Worm (Caenorhabditis elegans): ENCODE results near the gene hlh-12.

DNA sequence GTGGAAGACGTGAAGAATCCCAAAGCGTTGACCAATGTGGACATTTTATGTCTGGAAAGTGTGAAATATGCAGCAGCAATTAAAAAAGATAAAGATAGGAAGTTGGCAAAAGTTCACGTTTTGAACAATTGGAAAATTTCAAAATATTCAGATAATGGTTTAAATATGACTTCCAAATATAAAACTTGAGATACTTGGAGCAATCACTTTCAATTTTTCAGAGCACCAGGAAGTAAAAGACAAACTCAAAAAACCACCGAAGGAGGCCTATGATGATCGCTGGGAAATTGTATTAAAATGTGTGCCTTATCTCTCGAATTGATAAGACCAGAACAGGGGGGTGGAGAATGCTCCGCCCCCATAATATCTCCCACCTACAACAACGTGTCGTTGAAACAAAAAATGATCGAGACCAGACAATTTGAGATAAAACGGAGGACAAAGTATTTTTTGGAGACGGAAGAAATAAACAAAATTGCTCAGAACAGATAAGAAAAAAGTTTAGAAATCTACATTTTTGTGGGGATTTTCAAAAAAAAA lies 27.5 kb downstream of the hlh-12 start, which contains the start of gene eppl-1:
- no peak for TF ChIP-seq lsy-12 (tag; optimal IDR thresholded peaks at IDR 0.05)
- no peak for TF ChIP-seq daf-12 (tag; optimal IDR thresholded peaks at IDR 0.05)
- peak; percentile 96 for TF ChIP-seq elt-2 (tag; optimal IDR thresholded peaks at IDR 0.05)
- no peak for TF ChIP-seq zag-1 (tag; optimal IDR thresholded peaks at IDR 0.05)
- no peak for TF ChIP-seq egl-5 (tag; optimal IDR thresholded peaks at IDR 0.05)
- TF ChIP-seq fkh-2 (tag; optimal IDR thresholded peaks at IDR 0.05) = no peak
- TF ChIP-seq pqm-1 (tag; optimal IDR thresholded peaks at IDR 0.05) = no peak
- no peak for TF ChIP-seq lin-39 (tag; optimal IDR thresholded peaks at IDR 0.05)
- no peak for TF ChIP-seq nhr-77 (tag; optimal IDR thresholded peaks at IDR 0.05)
- no peak for TF ChIP-seq nhr-25 (tag; optimal IDR thresholded peaks at IDR 0.05)

All from whole organism, L3 larva.